Worm (Caenorhabditis elegans) whole organism, early embryonic: ENCODE measurements around the gene amt-1.

Experiments used
- B0310.2 ChIP-seq: sonication (generic microtip); optimal IDR thresholded peaks from 2 replicates; lab custom pipeline; 2016; ENCODE audit warnings: mild to moderate bottlenecking, missing genetic modification characterization, missing compliant biosample characterization
- F13C5.2 ChIP-seq: sonication (generic microtip); optimal IDR thresholded peaks from 2 replicates; lab custom pipeline; 2017; ENCODE audit warnings: mild to moderate bottlenecking, missing genetic modification characterization, inconsistent platforms, missing compliant biosample characterization
- aly-1 ChIP-seq: sonication (generic microtip); optimal IDR thresholded peaks from 2 replicates; lab custom pipeline; 2016; ENCODE audit warnings: missing genetic modification characterization, missing compliant biosample characterization
- ama-1 ChIP-seq: fragments of 150-350 bp; optimal IDR thresholded peaks from 2 replicates; lab custom pipeline; 2014
- ceh-13 ChIP-seq: fragments of 200-800 bp; sonication (Bioruptor generic); optimal IDR thresholded peaks from 2 replicates; lab custom pipeline; 2018; ENCODE audit warnings: mild to moderate bottlenecking, missing genetic modification characterization, missing compliant biosample characterization
- ceh-36 ChIP-seq: sonication (generic microtip); optimal IDR thresholded peaks from 2 replicates; lab custom pipeline; 2016; ENCODE audit warnings: missing genetic modification characterization, inconsistent platforms, missing compliant biosample characterization
- ets-7 ChIP-seq: sonication (generic microtip); optimal IDR thresholded peaks from 2 replicates; lab custom pipeline; 2016; ENCODE audit warnings: missing genotype, missing genetic modification characterization, missing compliant biosample characterization
- flt-1 ChIP-seq: fragments of 200-800 bp; sonication (Bioruptor generic); IDR thresholded peaks from 2 replicates; pipeline ENCODE4 v1.3.6; 2022; ENCODE audit warnings: missing genetic modification characterization, missing compliant biosample characterization
- hmbx-1 ChIP-seq: sonication (generic microtip); optimal IDR thresholded peaks from 2 replicates; lab custom pipeline; 2016; ENCODE audit warnings: mild to moderate bottlenecking, missing genetic modification characterization, missing compliant biosample characterization
- hmg-4 ChIP-seq: fragments of 200-800 bp; sonication (Bioruptor generic); optimal IDR thresholded peaks from 2 replicates; lab custom pipeline; 2018; ENCODE audit warnings: mild to moderate bottlenecking, missing genetic modification characterization, missing compliant biosample characterization
- hnd-1 ChIP-seq: sonication (generic microtip); optimal IDR thresholded peaks from 2 replicates; lab custom pipeline; 2016; ENCODE audit warnings: missing genetic modification characterization, missing compliant biosample characterization
- pes-1 ChIP-seq: fragments of 200-800 bp; sonication (Bioruptor generic); IDR thresholded peaks from 2 replicates; pipeline ENCODE4 v1.3.6; 2022; ENCODE audit warnings: missing genetic modification reagents, missing genetic modification characterization, missing compliant biosample characterization
- scrt-1 ChIP-seq: fragments of 200-800 bp; sonication (Bioruptor generic); IDR thresholded peaks from 2 replicates; pipeline ENCODE4 v1.3.6; 2022; ENCODE audit warnings: missing genetic modification characterization, missing compliant biosample characterization
- sea-1 ChIP-seq: fragments of 200-800 bp; sonication (Bioruptor generic); conservative IDR thresholded peaks from 2 replicates; pipeline ENCODE4 v1.3.6; 2022; ENCODE audit warnings: missing genetic modification characterization, missing compliant biosample characterization
- tbx-11 ChIP-seq: fragments of 200-800 bp; sonication (Bioruptor generic); IDR thresholded peaks from 2 replicates; pipeline ENCODE4 v1.3.6; 2022; ENCODE audit warnings: missing genetic modification characterization, missing compliant biosample characterization
- tbx-37 ChIP-seq: fragments of 200-800 bp; sonication (Bioruptor generic); conservative IDR thresholded peaks from 2 replicates; pipeline ENCODE4 v1.3.6; 2022; ENCODE audit warnings: missing genetic modification reagents, missing genetic modification characterization, missing compliant biosample characterization
- tra-4 ChIP-seq: sonication (generic microtip); optimal IDR thresholded peaks from 2 replicates; lab custom pipeline; 2017; ENCODE audit warnings: missing genetic modification characterization, missing compliant biosample characterization

The amt-1 gene

DNA sequence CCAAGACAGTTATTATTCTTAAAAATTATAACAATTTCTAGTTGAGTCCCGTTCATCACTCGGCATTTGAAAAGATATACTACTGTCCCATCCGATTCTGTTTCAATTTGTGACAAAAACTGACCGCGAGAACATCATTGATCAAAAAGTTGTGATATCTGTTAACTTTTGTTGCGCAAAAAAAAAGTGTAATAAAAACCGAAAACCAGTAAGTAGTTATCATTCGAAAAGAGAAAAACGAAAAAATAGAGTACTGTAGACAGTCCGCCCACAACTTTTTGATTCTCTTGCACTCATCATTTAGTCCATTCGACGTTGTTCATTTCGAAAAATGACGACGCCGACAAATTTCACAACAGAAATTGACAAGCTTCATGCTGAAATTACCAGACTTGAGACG is at the start of gene amt-1:
Gene amt-1 (plus strand): TSS at position 301 of the 400 bp plus-strand sequence.
- no peak for TF ChIP-seq scrt-1 (GFP tag; lab: Robert Waterston, UW)
- TF ChIP-seq flt-1, result no peak
- TF ChIP-seq F13C5.2, result no peak
- no peak for TF ChIP-seq tra-4 (tag; lab: Kevin White, UChicago)
- no peak for TF ChIP-seq pes-1
- TF ChIP-seq tbx-11 (GFP tag; lab: Robert Waterston, UW), result no peak
- no peak for TF ChIP-seq ama-1 (lab: Kevin White, UChicago)
- no peak for TF ChIP-seq ceh-13
- TF ChIP-seq hmbx-1 (tag; lab: Kevin White, UChicago), result no peak
- TF ChIP-seq hmg-4 (GFP tag; lab: Kevin White, UChicago), result no peak

ce11 chrX:4521837-4522816 is 49.1 kb upstream of the amt-1 start, which contains the start of gene C07A12.7:
Gene C07A12.7 (minus strand): TSS chrX:4522144.
- TF ChIP-seq pes-1, result no peak
- no peak for TF ChIP-seq ets-7
- TF ChIP-seq hmg-4 (GFP tag; lab: Kevin White, UChicago), result peak; percentile 32
- no peak for TF ChIP-seq flt-1
- TF ChIP-seq tbx-37 (GFP tag; lab: Robert Waterston, UW), result no peak
- no peak for TF ChIP-seq F13C5.2
- 0 out of 2 replicates have a peak, but pooled peaks have one; percentile 39 for TF ChIP-seq tbx-11 (GFP tag; lab: Robert Waterston, UW)
- no peak for TF ChIP-seq B0310.2 (tag; lab: Kevin White, UChicago)
- no peak for TF ChIP-seq scrt-1 (GFP tag; lab: Robert Waterston, UW)
- no peak for TF ChIP-seq hnd-1 (tag; lab: Kevin White, UChicago)
- TF ChIP-seq ceh-36, result no peak
- no peak for TF ChIP-seq hmbx-1 (tag; lab: Kevin White, UChicago)
- TF ChIP-seq sea-1 (GFP tag; lab: Robert Waterston, UW), result no peak

DNA sequence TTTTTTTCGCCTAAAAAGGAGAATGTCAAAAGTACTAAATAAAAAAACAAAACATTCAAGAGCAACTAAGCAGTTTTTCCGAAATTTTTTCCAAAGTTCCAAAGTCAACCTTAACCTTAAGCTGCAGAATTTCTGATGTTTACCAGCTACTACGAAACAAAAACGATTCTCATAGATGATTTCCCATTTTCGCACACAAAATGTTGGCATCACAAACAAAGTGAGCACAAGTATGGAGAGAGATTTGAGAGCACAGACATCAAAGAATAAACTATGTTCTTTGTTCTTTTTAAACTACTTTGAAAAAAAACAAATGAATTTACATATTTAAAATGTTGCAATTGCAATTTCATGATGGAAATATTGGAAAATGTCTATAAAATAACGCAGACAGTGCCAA is 47.9 kb upstream of the amt-1 start:
- TF ChIP-seq tbx-11 (GFP tag; lab: Robert Waterston, UW) (no peak), hnd-1 (tag; lab: Kevin White, UChicago) (no peak)

DNA sequence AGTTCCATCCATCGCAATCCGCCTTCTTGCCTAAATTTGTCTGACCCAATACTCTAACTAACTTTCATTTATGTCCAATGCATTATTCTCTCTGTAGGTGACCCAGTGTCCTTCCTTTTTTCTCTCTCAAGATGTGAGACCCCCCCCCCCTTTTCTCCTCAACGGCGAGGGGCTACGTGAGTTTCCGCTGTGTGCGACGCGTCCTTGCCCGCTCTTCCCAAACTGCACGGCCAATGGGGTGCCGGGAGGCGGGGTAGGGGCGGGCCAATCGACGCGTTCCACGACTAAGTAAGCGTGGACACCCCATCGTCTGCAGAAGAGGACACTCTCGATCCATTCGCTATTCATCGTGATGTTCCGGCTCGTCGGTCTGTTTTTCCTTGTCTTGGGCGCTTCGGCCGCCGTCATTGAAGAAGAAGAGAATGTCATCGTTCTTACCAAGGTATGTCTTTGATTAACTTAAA is 47.3 kb upstream of the amt-1 start, which contains the start of gene pdi-2:
Gene pdi-2 (plus strand): TSS at position 269 of the 464 bp plus-strand sequence.
- no peak for TF ChIP-seq hnd-1 (tag; lab: Kevin White, UChicago)
- TF ChIP-seq flt-1, result peak; percentile 40; the same call in 1 of the 2 replicates
- peak; percentile 32 for TF ChIP-seq ama-1 (lab: Kevin White, UChicago)
- TF ChIP-seq tbx-37 (GFP tag; lab: Robert Waterston, UW), result 0 out of 2 replicates have a peak, but pooled peaks have one; percentile 36
- peak; percentile 46 for TF ChIP-seq pes-1
- no peak for TF ChIP-seq tbx-11 (GFP tag; lab: Robert Waterston, UW)
- TF ChIP-seq ceh-13, result no peak
- TF ChIP-seq ceh-36, result no peak
- peak; percentile 53; the same call in 1 of the 2 replicates for TF ChIP-seq scrt-1 (GFP tag; lab: Robert Waterston, UW)
- no peak for TF ChIP-seq ets-7
- TF ChIP-seq sea-1 (GFP tag; lab: Robert Waterston, UW), result 0 out of 2 replicates have a peak, but pooled peaks have one; percentile 20
- no peak for TF ChIP-seq aly-1
- peak; percentile 71 for TF ChIP-seq B0310.2 (tag; lab: Kevin White, UChicago)
- peak; percentile 76 for TF ChIP-seq F13C5.2
- TF ChIP-seq hmg-4 (GFP tag; lab: Kevin White, UChicago), result peak; percentile 90

ce11 chrX:4524844-4525243 is 46.4 kb upstream of the amt-1 start:
- no peak for TF ChIP-seq hmg-4 (GFP tag; lab: Kevin White, UChicago)
- TF ChIP-seq pes-1, result 0 out of 2 replicates have a peak, but pooled peaks have one; percentile 12

DNA sequence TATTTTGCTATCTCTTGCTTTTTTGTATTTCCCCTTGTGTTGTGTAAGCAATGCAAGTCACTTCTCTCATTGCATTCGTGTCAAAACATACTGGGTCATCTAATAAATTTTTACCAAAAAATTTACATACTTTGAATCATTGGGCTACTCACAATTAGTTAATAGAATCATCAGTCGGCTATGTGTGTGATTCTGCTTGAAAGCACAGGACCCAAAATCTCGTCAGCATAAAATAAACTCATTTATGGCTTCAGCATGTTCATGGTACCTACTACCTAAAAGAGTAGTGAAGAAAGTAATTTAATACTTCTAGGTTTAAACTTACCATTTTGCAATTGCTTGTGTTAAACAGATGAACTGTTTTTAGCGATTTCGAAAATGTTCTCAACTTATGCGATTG is 44.8 kb upstream of the amt-1 start:
- no peak for TF ChIP-seq pes-1
- TF ChIP-seq ama-1 (lab: Kevin White, UChicago), result no peak
- TF ChIP-seq hmbx-1 (tag; lab: Kevin White, UChicago), result no peak
- TF ChIP-seq ets-7, result no peak
- TF ChIP-seq F13C5.2, result no peak
- no peak for TF ChIP-seq aly-1
- no peak for TF ChIP-seq tra-4 (tag; lab: Kevin White, UChicago)

ce11 chrX:4528905-4529304 is 42.3 kb upstream of the amt-1 start:
- TF ChIP-seq F13C5.2, result no peak
- no peak for TF ChIP-seq tra-4 (tag; lab: Kevin White, UChicago)
- no peak for TF ChIP-seq pes-1
- no peak for TF ChIP-seq hmbx-1 (tag; lab: Kevin White, UChicago)
- TF ChIP-seq flt-1, result no peak
- no peak for TF ChIP-seq sea-1 (GFP tag; lab: Robert Waterston, UW)
- no peak for TF ChIP-seq hmg-4 (GFP tag; lab: Kevin White, UChicago)
- TF ChIP-seq ceh-36, result no peak
- no peak for TF ChIP-seq hnd-1 (tag; lab: Kevin White, UChicago)
- no peak for TF ChIP-seq B0310.2 (tag; lab: Kevin White, UChicago)
- TF ChIP-seq scrt-1 (GFP tag; lab: Robert Waterston, UW), result no peak
- no peak for TF ChIP-seq ets-7
- TF ChIP-seq ama-1 (lab: Kevin White, UChicago), result no peak
- TF ChIP-seq ceh-13, result no peak
- TF ChIP-seq aly-1, result no peak
- TF ChIP-seq tbx-11 (GFP tag; lab: Robert Waterston, UW), result no peak
- TF ChIP-seq tbx-37 (GFP tag; lab: Robert Waterston, UW), result no peak
